Worm (Caenorhabditis elegans) whole organism, L2 larva: ENCODE results near the gene rpn-6.2.

Experiments
- R02D3.7 ChIP-seq: fragments of 150-350 bp; optimal IDR thresholded peaks from 2 replicates; lab custom pipeline; 2014; ENCODE audit warnings: missing biosample characterization, missing genetic modification characterization
- ZK546.5 ChIP-seq: sonication (generic microtip); optimal IDR thresholded peaks from 2 replicates; lab custom pipeline; 2017; ENCODE audit warnings: missing biosample characterization, missing genetic modification characterization
- ceh-82 ChIP-seq: fragments of 150-350 bp; optimal IDR thresholded peaks from 2 replicates; lab custom pipeline; 2014; ENCODE audit warnings: missing biosample characterization, missing genetic modification characterization
- mdl-1 ChIP-seq, 2 experiments: fragments of 150-350 bp in 1 of 2; sonication (generic microtip) in 1 of 2; optimal IDR thresholded peaks; 2 replicates each; lab custom pipeline; 2017; ENCODE audit warnings: missing biosample characterization in 2 of 2, missing genetic modification characterization in 2 of 2
- nhr-11 ChIP-seq: fragments of 150-350 bp; optimal IDR thresholded peaks from 2 replicates; lab custom pipeline; 2014; ENCODE audit warnings: missing biosample characterization, missing genetic modification characterization
- nhr-12 ChIP-seq: fragments of 150-350 bp; optimal IDR thresholded peaks from 2 replicates; lab custom pipeline; 2014; ENCODE audit warnings: missing biosample characterization, missing genetic modification characterization
- nhr-23 ChIP-seq: fragments of 150-350 bp; optimal IDR thresholded peaks from 2 replicates; lab custom pipeline; 2014; ENCODE audit warnings: missing biosample characterization, missing genetic modification reagents, missing genetic modification characterization
- unc-39 ChIP-seq: fragments of 150-350 bp; optimal IDR thresholded peaks from 2 replicates; lab custom pipeline; 2014; ENCODE audit warnings: missing biosample characterization, missing genetic modification characterization
- ztf-1 ChIP-seq: fragments of 200-800 bp; sonication (Bioruptor generic); conservative IDR thresholded peaks from 2 replicates; pipeline ENCODE4 v1.3.6; 2022; ENCODE audit warnings: missing genetic modification characterization, missing compliant biosample characterization

DNA sequence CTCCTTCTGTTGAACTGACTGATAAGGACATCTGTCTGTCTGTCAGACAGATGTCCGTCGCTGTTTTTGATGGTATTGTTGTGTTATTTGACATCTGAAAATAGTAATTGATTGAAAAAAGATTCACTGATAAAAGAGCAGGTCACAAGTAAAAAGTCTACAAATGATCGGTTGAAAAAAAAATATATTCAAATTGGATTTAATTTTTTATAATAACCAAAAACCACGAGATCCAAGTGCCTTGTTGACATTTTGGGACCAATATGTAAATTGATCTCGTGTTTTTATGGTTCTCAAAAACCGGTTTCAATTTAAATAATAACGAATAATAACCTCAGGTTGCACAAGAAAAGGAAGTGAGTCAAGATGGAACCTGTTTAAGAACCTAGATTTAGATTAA, 25.2 kb upstream of the rpn-6.2 start, which contains the start of gene F59B2.13:
- TF ChIP-seq nhr-11 (no peak), unc-39 (tag; lab: Kevin White, UChicago) (no peak), nhr-23 (tag; lab: Kevin White, UChicago) (no peak), R02D3.7 (tag; lab: Kevin White, UChicago) (no peak), nhr-12 (tag; lab: Kevin White, UChicago) (no peak), ceh-82 (tag; lab: Kevin White, UChicago) (no peak), mdl-1 (tag; optimal IDR thresholded peaks at IDR 0.05; lab: Kevin White, UChicago) (no peak), ztf-1 (no peak), ZK546.5 (tag; lab: Kevin White, UChicago) (no peak)
